Fruit fly (Drosophila melanogaster): ENCODE measurements around the gene Nse4.

DNA sequence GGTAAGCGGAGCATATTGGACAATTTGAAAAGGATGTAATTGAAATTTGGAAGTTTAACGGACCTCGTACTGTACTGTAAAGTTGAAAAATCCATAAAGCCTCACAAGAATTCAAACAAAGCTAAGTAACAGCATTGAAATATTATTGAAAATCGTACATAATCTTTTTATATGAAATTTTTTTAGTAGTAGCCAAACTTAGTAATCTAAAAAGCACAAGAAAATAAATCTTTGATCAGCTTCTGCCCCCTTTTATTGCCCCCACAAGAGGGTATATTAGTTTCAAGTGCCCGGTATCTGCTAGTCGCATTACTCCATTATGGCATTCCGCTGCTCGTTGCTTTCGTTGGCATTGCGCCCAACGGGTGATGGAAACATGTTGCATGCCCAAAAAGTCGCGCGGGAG is 27.6 kb downstream of the Nse4 start:
- TF ChIP-seq h (optimal IDR thresholded peaks at IDR 0.05), result no peak
- no peak for TF ChIP-seq insv (optimal IDR thresholded peaks at IDR 0.05)
- no peak for TF ChIP-seq psq (optimal IDR thresholded peaks at IDR 0.05)
- TF ChIP-seq ttk (optimal IDR thresholded peaks at IDR 0.05), result no peak
- no peak for TF ChIP-seq Sin3A (optimal IDR thresholded peaks at IDR 0.05)

Data from Kc167 (cell line).